Worm (Caenorhabditis elegans): Measurements from ENCODE around the gene T02D1.9.

T02D1.9 gene

DNA sequence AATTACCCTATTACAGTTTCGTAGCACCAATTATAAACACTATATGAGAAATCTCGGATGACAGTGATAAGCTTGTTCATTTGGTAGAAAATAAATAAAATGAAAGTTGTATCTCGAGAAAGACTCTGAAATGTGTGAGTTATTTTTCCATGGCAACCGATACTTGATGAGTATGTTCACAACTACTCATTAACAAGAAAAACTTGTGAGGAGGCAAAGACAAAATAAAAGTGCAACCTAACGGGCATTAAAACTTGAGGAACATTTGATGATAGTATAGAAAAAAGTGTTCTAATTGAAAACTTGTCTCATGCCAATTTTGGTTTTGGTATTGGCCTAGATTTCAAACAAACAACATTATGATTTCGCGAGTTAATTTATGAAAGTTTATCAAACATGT, 29.2 kb upstream of the T02D1.9 start, which contains the start of gene gcy-27:
Gene gcy-27, minus strand, starts transcription at position 101 of the 400 bp plus-strand sequence.
- no peak for TF ChIP-seq aly-2 (tag; optimal IDR thresholded peaks at IDR 0.05)
- TF ChIP-seq nhr-12 (tag; optimal IDR thresholded peaks at IDR 0.05) = no peak
- no peak for TF ChIP-seq ceh-28 (tag; optimal IDR thresholded peaks at IDR 0.05)
- no peak for TF ChIP-seq lin-15B (tag; optimal IDR thresholded peaks at IDR 0.05)
- no peak for TF ChIP-seq nhr-77 (tag; optimal IDR thresholded peaks at IDR 0.05)
- no peak for TF ChIP-seq fkh-10 (GFP tag; optimal IDR thresholded peaks at IDR 0.05)
- TF ChIP-seq mdl-1 (tag; optimal IDR thresholded peaks at IDR 0.05) = no peak
- TF ChIP-seq daf-12 (tag; optimal IDR thresholded peaks at IDR 0.05) = no peak
- TF ChIP-seq snpc-4 (tag; optimal IDR thresholded peaks at IDR 0.05) = no peak
- no peak for TF ChIP-seq lsy-12 (tag; optimal IDR thresholded peaks at IDR 0.05)
- TF ChIP-seq nhr-23 (tag; optimal IDR thresholded peaks at IDR 0.05) = no peak

DNA sequence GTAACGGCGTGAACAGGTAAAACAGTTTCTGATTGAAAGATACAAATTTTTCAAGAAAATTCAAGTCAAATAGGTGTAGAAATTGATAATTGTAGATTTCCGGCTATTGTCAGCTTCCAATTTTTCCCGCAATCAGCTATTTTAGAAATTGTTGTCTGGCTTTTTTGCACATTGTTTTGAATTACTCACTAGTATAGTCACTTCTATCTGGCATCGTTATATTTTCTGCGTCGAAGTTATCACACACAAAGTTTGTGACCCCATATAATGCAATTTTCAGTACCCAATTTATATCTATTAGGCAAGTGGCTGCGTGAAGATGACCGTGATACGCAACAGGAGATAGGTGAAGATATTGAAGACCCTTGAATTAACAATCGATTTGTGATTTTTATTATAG, 27.8 kb upstream of the T02D1.9 start:
- TF ChIP-seq nhr-11 (tag; optimal IDR thresholded peaks at IDR 0.05) = no peak
- TF ChIP-seq nhr-67 (tag; optimal IDR thresholded peaks at IDR 0.05) = no peak

DNA sequence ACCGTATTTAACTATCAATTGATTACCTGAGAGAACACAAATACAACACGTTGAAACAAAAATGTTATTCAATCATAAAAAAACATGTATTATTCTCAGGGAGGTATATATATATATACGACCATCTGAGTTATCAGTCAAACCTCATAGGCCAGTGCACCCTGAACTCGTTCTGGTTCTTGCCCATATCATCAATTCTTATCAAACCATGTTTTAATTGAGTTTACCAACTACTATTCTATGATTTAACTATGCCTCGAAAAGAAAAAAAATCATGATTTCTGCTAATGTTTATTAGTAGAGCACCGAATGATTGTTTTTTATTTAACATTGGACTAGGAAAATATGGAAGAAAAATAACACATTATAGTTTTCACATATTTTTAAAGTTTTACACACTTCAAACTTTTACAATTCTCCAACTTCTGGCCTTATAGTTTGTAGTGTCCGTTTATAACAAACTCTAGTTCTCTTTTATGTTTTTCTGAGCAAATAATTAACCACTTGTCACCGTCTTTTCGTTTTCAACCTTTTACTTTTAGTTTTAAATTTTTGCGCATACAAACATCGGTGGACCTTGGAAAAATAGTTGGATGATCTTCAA, 24.9 kb upstream of the T02D1.9 start:
- no peak for TF ChIP-seq ZK546.5 (tag; optimal IDR thresholded peaks at IDR 0.05)
- TF ChIP-seq mml-1 (tag; optimal IDR thresholded peaks at IDR 0.05) = no peak
- TF ChIP-seq pqm-1 (tag; optimal IDR thresholded peaks at IDR 0.05) = peak; percentile 41
- TF ChIP-seq aly-2 (tag; optimal IDR thresholded peaks at IDR 0.05) = no peak
- no peak for TF ChIP-seq nhr-77 (tag; optimal IDR thresholded peaks at IDR 0.05)
- no peak for TF ChIP-seq unc-39 (tag; optimal IDR thresholded peaks at IDR 0.05)
- TF ChIP-seq elt-2 (tag; optimal IDR thresholded peaks at IDR 0.05) = peak; percentile 55
- TF ChIP-seq pha-4 (tag; optimal IDR thresholded peaks at IDR 0.05) = peak; percentile 5

DNA sequence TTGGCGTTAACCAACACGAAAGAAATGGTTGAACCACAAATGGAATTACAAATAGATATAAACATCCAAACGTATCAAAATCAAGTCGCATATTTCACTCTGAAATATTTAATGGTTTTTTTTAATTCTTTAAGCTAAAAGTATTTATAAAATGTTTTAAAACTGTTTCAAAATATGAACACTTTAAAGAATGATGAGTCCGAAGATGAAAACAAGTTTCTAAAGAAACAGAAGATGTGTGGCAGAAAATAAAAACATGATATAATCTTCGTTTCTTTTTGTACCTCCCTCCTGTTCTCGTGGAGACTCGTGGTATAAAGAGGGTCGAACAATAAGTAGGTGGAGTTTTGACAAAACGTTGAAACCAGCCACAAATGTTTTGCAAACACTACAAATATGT, 23.9 kb upstream of the T02D1.9 start, which contains the start of gene lact-6:
Gene lact-6, minus strand, starts transcription at position 101 of the 400 bp plus-strand sequence.
- TF ChIP-seq mml-1 (tag; optimal IDR thresholded peaks at IDR 0.05) = no peak
- no peak for TF ChIP-seq eor-1 (tag; optimal IDR thresholded peaks at IDR 0.05)
- TF ChIP-seq ztf-11 (tag; optimal IDR thresholded peaks at IDR 0.05) = no peak
- no peak for TF ChIP-seq nhr-12 (tag; optimal IDR thresholded peaks at IDR 0.05)
- no peak for TF ChIP-seq unc-39 (tag; optimal IDR thresholded peaks at IDR 0.05)
- TF ChIP-seq nhr-11 (tag; optimal IDR thresholded peaks at IDR 0.05) = no peak
- TF ChIP-seq pqm-1 (tag; optimal IDR thresholded peaks at IDR 0.05) = no peak
- TF ChIP-seq ceh-82 (tag; optimal IDR thresholded peaks at IDR 0.05) = no peak

DNA sequence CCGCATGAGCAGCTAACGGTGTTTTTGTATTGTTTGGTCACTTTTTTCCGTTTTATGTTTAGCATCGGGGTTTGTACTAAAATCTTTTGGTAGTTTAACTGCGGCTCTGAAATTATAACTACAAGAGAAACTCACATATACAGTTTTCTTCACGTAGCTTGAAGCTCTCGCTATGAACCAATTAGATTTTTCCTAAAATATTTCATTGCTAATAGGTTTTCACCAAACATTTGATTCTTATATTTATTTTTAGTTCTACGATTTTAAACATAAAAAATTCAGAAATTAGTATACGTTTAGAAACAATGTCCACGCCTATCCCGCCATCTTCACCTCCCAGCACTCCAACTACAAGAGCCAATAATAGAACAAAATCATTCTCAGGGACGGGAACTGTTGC, 20.0 kb upstream of the T02D1.9 start, which contains the start of gene C06A12.3:
Gene C06A12.3, plus strand, starts transcription at position 301 of the 400 bp plus-strand sequence.
- no peak for TF ChIP-seq fkh-2 (tag; optimal IDR thresholded peaks at IDR 0.05)
- no peak for TF ChIP-seq eor-1 (tag; optimal IDR thresholded peaks at IDR 0.05)
- TF ChIP-seq nhr-43 (tag; optimal IDR thresholded peaks at IDR 0.05; ENCODE audit: poor library complexity, severe bottlenecking) = no peak
- TF ChIP-seq ztf-4 (tag; optimal IDR thresholded peaks at IDR 0.05) = no peak
- no peak for TF ChIP-seq sea-2 (GFP tag; optimal IDR thresholded peaks at IDR 0.05)
- no peak for TF ChIP-seq elt-1 (tag; optimal IDR thresholded peaks at IDR 0.05)
- TF ChIP-seq nhr-25 (tag; optimal IDR thresholded peaks at IDR 0.05) = no peak
- TF ChIP-seq unc-62 (GFP tag; optimal IDR thresholded peaks at IDR 0.05) = no peak
- no peak for TF ChIP-seq snpc-4 (tag; optimal IDR thresholded peaks at IDR 0.05)
- no peak for TF ChIP-seq skn-1 (tag; optimal IDR thresholded peaks at IDR 0.05)
- no peak for TF ChIP-seq fos-1 (tag; optimal IDR thresholded peaks at IDR 0.05)
- TF ChIP-seq nhr-77 (tag; optimal IDR thresholded peaks at IDR 0.05) = no peak
- no peak for TF ChIP-seq nhr-67 (tag; optimal IDR thresholded peaks at IDR 0.05)
- no peak for TF ChIP-seq lsy-12 (tag; optimal IDR thresholded peaks at IDR 0.05)
- no peak for TF ChIP-seq nhr-76 (tag; optimal IDR thresholded peaks at IDR 0.05)
- no peak for TF ChIP-seq nhr-11 (tag; optimal IDR thresholded peaks at IDR 0.05)
- no peak for TF ChIP-seq R02D3.7 (tag; optimal IDR thresholded peaks at IDR 0.05)
- TF ChIP-seq nhr-12 (tag; optimal IDR thresholded peaks at IDR 0.05) = no peak

DNA sequence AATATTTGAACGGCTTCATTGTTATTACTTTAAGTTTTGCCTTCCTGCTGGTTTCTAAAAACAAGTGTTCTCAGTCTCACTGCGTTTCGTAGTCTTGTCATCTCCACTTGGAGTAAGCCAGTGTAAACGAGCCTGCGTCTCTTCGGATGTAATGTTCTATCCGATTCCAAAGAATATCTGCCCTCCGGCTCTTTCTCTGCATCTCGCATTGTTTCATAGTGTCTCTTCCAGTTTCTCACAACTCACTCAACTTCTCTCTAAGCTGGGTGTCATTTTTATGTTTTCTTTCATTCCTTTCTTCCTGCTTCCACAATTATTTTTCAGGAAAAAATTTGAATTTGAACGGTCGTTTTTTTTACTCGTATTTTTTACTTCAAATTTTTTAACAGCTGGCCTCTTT, 19.6 kb upstream of the T02D1.9 start:
- TF ChIP-seq pha-4 (tag; optimal IDR thresholded peaks at IDR 0.05) (peak; percentile 50), mdl-1 (tag; optimal IDR thresholded peaks at IDR 0.05) (no peak), hmg-11 (tag; optimal IDR thresholded peaks at IDR 0.05) (peak; percentile 31), nhr-77 (tag; optimal IDR thresholded peaks at IDR 0.05) (no peak), nhr-25 (tag; optimal IDR thresholded peaks at IDR 0.05) (no peak), unc-62 (GFP tag; optimal IDR thresholded peaks at IDR 0.05) (no peak), lsy-12 (tag; optimal IDR thresholded peaks at IDR 0.05) (no peak), daf-12 (tag; optimal IDR thresholded peaks at IDR 0.05) (no peak), nfya-1 (tag; optimal IDR thresholded peaks at IDR 0.05; ENCODE audit: insufficient read depth) (no peak), ztf-11 (tag; optimal IDR thresholded peaks at IDR 0.05) (no peak), fkh-2 (tag; optimal IDR thresholded peaks at IDR 0.05) (no peak), zag-1 (tag; optimal IDR thresholded peaks at IDR 0.05) (no peak), nhr-12 (tag; optimal IDR thresholded peaks at IDR 0.05) (no peak), ceh-9 (tag; optimal IDR thresholded peaks at IDR 0.05) (no peak), pqm-1 (tag; optimal IDR thresholded peaks at IDR 0.05) (no peak), lin-39 (tag; optimal IDR thresholded peaks at IDR 0.05) (peak; percentile 9)
